Fruit fly (Drosophila melanogaster) whole organism, embryonic: ENCODE data around the gene ppk26.

Source experiments
- B-H2 ChIP-seq: fragments of 200-800 bp; sonication (Bioruptor generic); optimal IDR thresholded peaks from 2 replicates; lab custom pipeline; 2018; ENCODE audit warnings: missing biosample characterization, mild to moderate bottlenecking, missing genetic modification characterization
- BtbVII ChIP-seq: fragments of 200-800 bp; sonication (Bioruptor generic); optimal IDR thresholded peaks from 3 replicates; lab custom pipeline; 2017; ENCODE audit warnings: missing biosample characterization, mild to moderate bottlenecking, missing genetic modification characterization
- CG10147 ChIP-seq: fragments of 200-800 bp; sonication (Bioruptor generic); optimal IDR thresholded peaks from 2 replicates; lab custom pipeline; 2019; ENCODE audit warnings: missing biosample characterization, mild to moderate bottlenecking, missing genetic modification characterization, moderate library complexity
- CG11085 ChIP-seq: fragments of 200-800 bp; sonication (Bioruptor generic); IDR thresholded peaks from 2 replicates; pipeline ENCODE4 v1.3.6; 2022; ENCODE audit warnings: missing biosample characterization, missing genetic modification characterization
- CG11504 ChIP-seq: fragments of 200-800 bp; sonication (Bioruptor generic); optimal IDR thresholded peaks from 3 replicates; lab custom pipeline; 2019; ENCODE audit warnings: missing biosample characterization, mild to moderate bottlenecking, missing genetic modification characterization, moderate library complexity
- CG13123 ChIP-seq: fragments of 200-800 bp; sonication (Bioruptor generic); optimal IDR thresholded peaks from 2 replicates; lab custom pipeline; 2016; ENCODE audit warnings: missing biosample characterization, missing genetic modification characterization
- CG1647 ChIP-seq: fragments of 200-800 bp; sonication (Bioruptor generic); optimal IDR thresholded peaks from 3 replicates; lab custom pipeline; 2016; ENCODE audit warnings: missing biosample characterization, missing genetic modification characterization
- CG17568 ChIP-seq: fragments of 200-800 bp; sonication (Bioruptor generic); optimal IDR thresholded peaks from 2 replicates; lab custom pipeline; 2018; ENCODE audit warnings: missing biosample characterization, mild to moderate bottlenecking, missing genetic modification characterization, moderate library complexity
- CG18011 ChIP-seq: fragments of 200-800 bp; sonication (Bioruptor generic); optimal IDR thresholded peaks from 2 replicates; lab custom pipeline; 2017; ENCODE audit warnings: missing biosample characterization, missing genetic modification characterization, mild to moderate bottlenecking, moderate library complexity, missing genotype
- CG30020 ChIP-seq: fragments of 200-800 bp; optimal IDR thresholded peaks from 2 replicates; lab custom pipeline; 2019; ENCODE audit warnings: missing biosample characterization, mild to moderate bottlenecking, missing genetic modification characterization, moderate library complexity
- CG33213 ChIP-seq: fragments of 200-800 bp; sonication (Bioruptor generic); optimal IDR thresholded peaks from 3 replicates; lab custom pipeline; 2016; ENCODE audit warnings: missing biosample characterization, missing genetic modification characterization
- CG4282 ChIP-seq: fragments of 200-800 bp; sonication (Bioruptor generic); optimal IDR thresholded peaks from 2 replicates; lab custom pipeline; 2016; ENCODE audit warnings: missing biosample characterization, missing genetic modification characterization
- CG4328 ChIP-seq: fragments of 200-800 bp; sonication (Bioruptor generic); optimal IDR thresholded peaks from 3 replicates; lab custom pipeline; 2017; ENCODE audit warnings: missing biosample characterization, missing genetic modification reagents, missing genetic modification characterization
- CG4404 ChIP-seq: fragments of 200-800 bp; sonication (Bioruptor generic); IDR thresholded peaks from 2 replicates; pipeline ENCODE4 v1.3.6; 2022; ENCODE audit warnings: missing biosample characterization, missing genetic modification characterization
- CG4424 ChIP-seq: fragments of 200-800 bp; sonication (Bioruptor generic); optimal IDR thresholded peaks from 3 replicates; lab custom pipeline; 2016; ENCODE audit warnings: missing biosample characterization, missing genetic modification characterization
- CG4854 ChIP-seq: fragments of 200-800 bp; sonication (Bioruptor generic); optimal IDR thresholded peaks from 2 replicates; lab custom pipeline; 2016; ENCODE audit warnings: missing biosample characterization, missing genetic modification characterization, inconsistent platforms
- CG6272 ChIP-seq: fragments of 200-800 bp; sonication (Bioruptor generic); IDR thresholded peaks from 2 replicates; pipeline ENCODE4 v1.3.6; 2022; ENCODE audit warnings: missing biosample characterization, missing genetic modification characterization
- CG6791 ChIP-seq: fragments of 200-800 bp; sonication (Bioruptor generic); IDR thresholded peaks from 3 replicates; pipeline ENCODE4 v1.3.6; 2022; ENCODE audit warnings: missing biosample characterization, missing genetic modification characterization; ENCODE audit not compliant: partially characterized antibody
- CG7357 ChIP-seq: fragments of 200-800 bp; sonication (Bioruptor generic); IDR thresholded peaks from 3 replicates; pipeline ENCODE4 v1.3.6; 2022; ENCODE audit warnings: missing biosample characterization, missing genetic modification characterization
- CG8281 ChIP-seq: fragments of 200-800 bp; sonication (Bioruptor generic); optimal IDR thresholded peaks from 2 replicates; lab custom pipeline; 2018; ENCODE audit warnings: missing biosample characterization, mild to moderate bottlenecking, missing genetic modification characterization, moderate library complexity
- CrebB ChIP-seq: fragments of 200-800 bp; sonication (Bioruptor generic); optimal IDR thresholded peaks from 3 replicates; lab custom pipeline; 2018; ENCODE audit warnings: missing biosample characterization, mild to moderate bottlenecking, missing genetic modification characterization
- Dad ChIP-seq: fragments of 200-800 bp; sonication (Bioruptor generic); optimal IDR thresholded peaks from 3 replicates; lab custom pipeline; 2016; ENCODE audit warnings: missing biosample characterization, missing genetic modification characterization
- Ets97D ChIP-seq: fragments of 200-800 bp; sonication (Bioruptor generic); optimal IDR thresholded peaks from 3 replicates; lab custom pipeline; 2016; ENCODE audit warnings: missing biosample characterization, missing genetic modification characterization
- Fer2 ChIP-seq: fragments of 200-800 bp; sonication (Bioruptor generic); optimal IDR thresholded peaks from 2 replicates; lab custom pipeline; 2018; ENCODE audit warnings: missing biosample characterization, mild to moderate bottlenecking, missing genetic modification characterization, moderate library complexity
- HHEX ChIP-seq: fragments of 200-800 bp; sonication (Bioruptor generic); optimal IDR thresholded peaks from 3 replicates; lab custom pipeline; 2017; ENCODE audit warnings: missing biosample characterization, mild to moderate bottlenecking, missing genetic modification characterization, missing genetic modification reagents
- HmgZ ChIP-seq: fragments of 200-800 bp; sonication (Bioruptor generic); optimal IDR thresholded peaks from 2 replicates; lab custom pipeline; 2018; ENCODE audit warnings: missing biosample characterization, mild to moderate bottlenecking, missing genetic modification characterization
- Hmr ChIP-seq: fragments of 200-800 bp; sonication (Bioruptor generic); optimal IDR thresholded peaks from 3 replicates; lab custom pipeline; 2017; ENCODE audit warnings: mild to moderate bottlenecking, missing biosample characterization, missing genetic modification reagents, missing genetic modification characterization
- Trl ChIP-seq, 3 experiments: fragments of >200 bp in 2 of 3; fragments of 200-800 bp in 1 of 3; sonication (Bioruptor generic) in 1 of 3; optimal IDR thresholded peaks; 2 replicates in 1 of 3; 3 replicates in 2 of 3; lab custom pipeline; 2016 to 2017; ENCODE audit warnings: missing biosample characterization in 1 of 3, missing genetic modification characterization in 1 of 3
- ato ChIP-seq: fragments of 200-800 bp; sonication (Bioruptor generic); IDR thresholded peaks from 2 replicates; pipeline ENCODE4 v1.3.6; 2022; ENCODE audit warnings: missing biosample characterization, missing genetic modification characterization; ENCODE audit not compliant: partially characterized antibody
- az2 ChIP-seq: fragments of 200-800 bp; sonication (Bioruptor generic); optimal IDR thresholded peaks from 3 replicates; lab custom pipeline; 2016; ENCODE audit warnings: missing biosample characterization, missing genetic modification characterization
- crol ChIP-seq: fragments of 200-800 bp; sonication (Bioruptor generic); IDR thresholded peaks from 2 replicates; pipeline ENCODE4 v1.3.6; 2022; ENCODE audit warnings: missing biosample characterization, missing genetic modification characterization
- da ChIP-seq: fragments of 200-800 bp; sonication (Bioruptor generic); optimal IDR thresholded peaks from 2 replicates; lab custom pipeline; 2016; ENCODE audit warnings: missing biosample characterization, missing genetic modification characterization
- dmrt11E ChIP-seq: fragments of 200-800 bp; sonication (Bioruptor generic); optimal IDR thresholded peaks from 3 replicates; lab custom pipeline; 2018; ENCODE audit warnings: missing biosample characterization, mild to moderate bottlenecking, missing genetic modification characterization, moderate library complexity
- esg ChIP-seq: fragments of 200-800 bp; sonication (Bioruptor generic); conservative IDR thresholded peaks from 2 replicates; pipeline ENCODE4 v1.3.6; 2022; ENCODE audit warnings: missing biosample characterization, missing genetic modification characterization
- fu2 ChIP-seq: fragments of 200-800 bp; sonication (Bioruptor generic); optimal IDR thresholded peaks from 2 replicates; lab custom pipeline; 2016; ENCODE audit warnings: missing biosample characterization, missing genetic modification characterization
- gcm ChIP-seq: fragments of 200-800 bp; sonication (Bioruptor generic); optimal IDR thresholded peaks from 2 replicates; lab custom pipeline; 2019; ENCODE audit warnings: missing biosample characterization, mild to moderate bottlenecking, missing genetic modification characterization, moderate library complexity
- gfzf ChIP-seq: fragments of 200-800 bp; sonication (Bioruptor generic); optimal IDR thresholded peaks from 2 replicates; lab custom pipeline; 2016; ENCODE audit warnings: missing biosample characterization, mild to moderate bottlenecking, missing genetic modification characterization, moderate library complexity
- grn ChIP-seq: fragments of 200-800 bp; sonication (Bioruptor generic); optimal IDR thresholded peaks from 3 replicates; lab custom pipeline; 2017; ENCODE audit warnings: missing biosample characterization, missing genetic modification characterization
- gt ChIP-seq: fragments of 200-800 bp; sonication (Bioruptor generic); IDR thresholded peaks from 2 replicates; pipeline ENCODE4 v1.3.6; 2022; ENCODE audit warnings: missing biosample characterization, missing genetic modification characterization
- maf-S ChIP-seq: fragments of 200-800 bp; sonication (Bioruptor generic); optimal IDR thresholded peaks from 2 replicates; lab custom pipeline; 2016; ENCODE audit warnings: missing biosample characterization, missing genetic modification characterization
- peb ChIP-seq: fragments of 200-800 bp; sonication (Bioruptor generic); IDR thresholded peaks from 2 replicates; pipeline ENCODE4 v1.3.6; 2022; ENCODE audit warnings: missing biosample characterization, missing genetic modification characterization
- pros ChIP-seq: fragments of 200-800 bp; sonication (Bioruptor generic); optimal IDR thresholded peaks from 3 replicates; lab custom pipeline; 2019; ENCODE audit warnings: missing biosample characterization, mild to moderate bottlenecking, missing genetic modification characterization, moderate library complexity
- sd ChIP-seq: fragments of 200-800 bp; sonication (Bioruptor generic); optimal IDR thresholded peaks from 3 replicates; lab custom pipeline; 2018; ENCODE audit warnings: missing biosample characterization, mild to moderate bottlenecking, missing genetic modification characterization, moderate library complexity
- stwl ChIP-seq: fragments of 200-800 bp; sonication (Bioruptor generic); optimal IDR thresholded peaks from 3 replicates; lab custom pipeline; 2018; ENCODE audit warnings: missing biosample characterization, mild to moderate bottlenecking, missing genetic modification characterization, moderate library complexity
- tap ChIP-seq: fragments of 200-800 bp; optimal IDR thresholded peaks from 3 replicates; lab custom pipeline; 2019; ENCODE audit warnings: missing biosample characterization, mild to moderate bottlenecking, missing genetic modification characterization, moderate library complexity
- tio ChIP-seq: fragments of 200-800 bp; sonication (Bioruptor generic); optimal IDR thresholded peaks from 2 replicates; lab custom pipeline; 2017; ENCODE audit warnings: missing biosample characterization, missing genetic modification characterization, inconsistent platforms
- toy ChIP-seq: fragments of 200-800 bp; sonication (Bioruptor generic); IDR thresholded peaks from 2 replicates; pipeline ENCODE4 v1.3.6; 2022; ENCODE audit warnings: missing biosample characterization, missing genetic modification characterization
- wek ChIP-seq: fragments of 200-800 bp; sonication (Bioruptor generic); optimal IDR thresholded peaks from 3 replicates; lab custom pipeline; 2018; ENCODE audit warnings: missing biosample characterization, mild to moderate bottlenecking, missing genetic modification characterization, moderate library complexity

ppk26 gene

DNA sequence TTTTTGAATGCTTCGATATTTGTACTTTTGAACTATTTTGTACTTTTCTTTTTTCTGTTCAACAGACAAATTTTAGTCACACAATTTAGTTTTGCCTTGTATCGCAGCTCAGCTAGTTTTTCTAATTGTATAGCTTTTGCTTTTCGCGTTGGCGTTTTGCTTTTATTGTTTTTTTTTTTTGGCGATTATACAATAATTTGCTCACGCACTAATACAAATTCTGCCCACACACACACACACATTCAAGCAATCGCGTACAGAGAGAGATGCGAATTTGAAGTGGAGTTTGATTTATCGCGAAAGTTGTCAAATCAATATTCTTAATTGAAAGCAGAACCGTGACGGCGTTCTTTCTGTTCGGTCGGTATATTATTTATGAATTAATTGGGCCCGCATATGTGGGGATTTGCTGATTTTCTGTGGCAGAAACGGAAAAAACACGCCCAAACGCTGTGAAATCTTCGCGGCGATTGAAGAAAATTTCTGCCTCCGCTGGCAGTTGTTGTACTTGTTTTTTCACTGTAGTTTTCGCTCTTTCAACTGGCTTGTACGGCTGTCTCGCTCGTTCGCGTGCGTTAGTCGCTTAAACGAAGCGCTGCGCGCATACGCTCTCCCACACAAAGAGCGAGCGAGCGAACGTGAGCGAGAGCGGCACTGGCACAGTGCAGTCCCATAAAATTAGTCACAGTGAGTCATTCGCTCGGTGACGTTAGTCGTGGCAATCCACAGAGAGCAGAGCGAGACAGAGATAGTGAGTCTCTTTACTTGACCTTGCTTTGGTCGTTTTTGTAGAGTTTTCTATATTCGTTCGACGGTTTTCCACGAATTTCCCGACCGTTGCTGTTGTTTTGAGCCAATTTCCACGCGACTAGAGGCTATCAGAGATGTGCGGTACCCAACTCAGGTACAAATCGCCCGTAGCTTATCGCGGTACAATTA is 21.0 kb upstream of the ppk26 start, which contains the start of gene Rac2 (continued):
- peak; percentile 95 for TF ChIP-seq Trl (optimal IDR thresholded peaks at IDR 0.05; lab: Kevin White, UChicago)
- TF ChIP-seq Trl (GFP tag; optimal IDR thresholded peaks at IDR 0.05; lab: Kevin White, UChicago), result peak; percentile 77
- no peak for TF ChIP-seq CG10147 (GFP tag; lab: Kevin White, UChicago)
- no peak for TF ChIP-seq fu2
- no peak for TF ChIP-seq grn (GFP tag; lab: Kevin White, UChicago)
- TF ChIP-seq HmgZ (tag; lab: Kevin White, UChicago), result peak; percentile 19
- TF ChIP-seq dmrt11E (tag; lab: Kevin White, UChicago), result no peak
- TF ChIP-seq CG4404 (GFP tag; lab: Robert Waterston, UW), result 0 out of 2 replicates have a peak, but pooled peaks have one; percentile 24
- TF ChIP-seq CG13123 (GFP tag; lab: Kevin White, UChicago), result no peak
- peak; percentile 48; the same call in 1 of the 2 replicates for TF ChIP-seq crol
- peak; percentile 17 for TF ChIP-seq CG4854 (GFP tag; lab: Kevin White, UChicago)
- no peak for TF ChIP-seq CG33213 (GFP tag; lab: Kevin White, UChicago)
- no peak for TF ChIP-seq Fer2 (tag; lab: Kevin White, UChicago)
- TF ChIP-seq CG17568 (GFP tag; lab: Kevin White, UChicago), result peak; percentile 38
- no peak for TF ChIP-seq tap
- TF ChIP-seq az2 (GFP tag; lab: Kevin White, UChicago), result no peak
- no peak for TF ChIP-seq CG4424 (GFP tag; lab: Kevin White, UChicago)
- no peak for TF ChIP-seq Hmr (GFP tag; lab: Kevin White, UChicago)
- TF ChIP-seq ato, result no peak
- peak; percentile 11 for TF ChIP-seq CrebB
- TF ChIP-seq maf-S (GFP tag; lab: Kevin White, UChicago), result no peak
- no peak for TF ChIP-seq da (GFP tag; lab: Kevin White, UChicago)
- TF ChIP-seq CG11504 (tag; lab: Kevin White, UChicago), result peak; percentile 37
- peak; percentile 57; the same call in 1 of the 3 replicates for TF ChIP-seq CG6791
- no peak for TF ChIP-seq CG18011
- no peak for TF ChIP-seq peb (GFP tag; lab: Robert Waterston, UW)
- no peak for TF ChIP-seq wek (GFP tag; lab: Kevin White, UChicago)
- TF ChIP-seq Dad (GFP tag; lab: Kevin White, UChicago), result no peak
- no peak for TF ChIP-seq CG11085 (GFP tag; lab: Robert Waterston, UW)
- no peak for TF ChIP-seq Ets97D (GFP tag; lab: Kevin White, UChicago)
- TF ChIP-seq tio (GFP tag; lab: Kevin White, UChicago), result no peak
- no peak for TF ChIP-seq CG6272 (GFP tag; lab: Robert Waterston, UW)
- TF ChIP-seq CG4282, result no peak
- TF ChIP-seq BtbVII, result peak; percentile 26
- TF ChIP-seq CG4328 (GFP tag; lab: Kevin White, UChicago), result no peak
- TF ChIP-seq CG8281 (tag; lab: Kevin White, UChicago), result no peak
- TF ChIP-seq gfzf (GFP tag; lab: Kevin White, UChicago), result no peak
- TF ChIP-seq B-H2, result peak; percentile 9
- peak; percentile 82 for TF ChIP-seq gcm (GFP tag; lab: Kevin White, UChicago)
- no peak for TF ChIP-seq gt (GFP tag; lab: Robert Waterston, UW)
- TF ChIP-seq esg (GFP tag; lab: Robert Waterston, UW), result no peak
- no peak for TF ChIP-seq CG1647 (GFP tag; lab: Kevin White, UChicago)
- TF ChIP-seq sd (tag; lab: Kevin White, UChicago), result peak; percentile 63
- TF ChIP-seq toy (GFP tag; lab: Robert Waterston, UW), result no peak
- peak; percentile 60 for TF ChIP-seq stwl (tag; lab: Kevin White, UChicago)
- TF ChIP-seq HHEX (GFP tag; lab: Kevin White, UChicago), result no peak
- 0 out of 3 replicates have a peak, but pooled peaks have one; percentile 13 for TF ChIP-seq CG7357 (GFP tag; lab: Robert Waterston, UW)
- TF ChIP-seq pros (GFP tag; lab: Kevin White, UChicago), result peak; percentile 58
- no peak for TF ChIP-seq CG30020 (tag; lab: Kevin White, UChicago)
